Fruit fly (Drosophila melanogaster): ENCODE measurements around the gene CG9389.

Gene CG9389

DNA sequence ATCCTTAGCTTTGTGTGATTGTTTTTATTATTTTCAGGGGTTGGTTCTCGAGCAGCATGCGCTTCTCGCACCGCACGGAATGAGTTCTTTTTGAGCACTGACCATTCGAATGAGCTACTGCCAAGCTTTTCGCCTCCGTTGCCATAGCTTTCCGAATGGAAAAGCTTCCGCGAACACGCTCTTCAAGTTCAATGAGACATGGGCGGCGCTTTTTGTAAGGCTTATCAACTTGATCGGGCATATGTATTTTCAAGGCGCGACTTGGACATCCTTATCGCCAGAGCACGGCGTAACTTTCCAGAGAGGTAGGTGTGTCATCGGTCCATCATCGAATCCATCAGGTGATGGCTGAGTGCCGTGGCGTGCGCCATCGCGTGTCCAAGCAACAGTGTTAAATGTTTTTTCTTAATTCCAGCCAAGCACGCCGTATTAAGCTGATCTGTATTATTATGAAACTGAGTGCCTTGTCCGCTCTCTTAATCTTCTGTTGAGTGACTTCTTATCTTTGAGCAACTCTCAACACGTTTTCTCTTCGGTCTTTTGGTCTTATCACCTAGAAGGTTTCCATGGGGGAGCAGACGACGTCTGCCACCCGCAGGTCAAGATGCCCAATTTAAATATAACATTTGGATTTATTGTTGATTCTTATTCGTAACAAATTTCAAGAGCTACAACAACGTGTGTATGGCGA, 9.6 kb upstream of the CG9389 start, which contains the start of gene AcCoAS (continued):
- TF ChIP-seq Gug (GFP tag; IDR thresholded peaks at IDR 0.05) (no peak), CG3919 (GFP tag; optimal IDR thresholded peaks at IDR 0.05) (peak; percentile 46), CG31627 (GFP tag; optimal IDR thresholded peaks at IDR 0.05) (peak; percentile 29), CG10669 (GFP tag; optimal IDR thresholded peaks at IDR 0.05) (peak; percentile 18), Eip78C (GFP tag) (peak; percentile 95), CG6163 (GFP tag; IDR thresholded peaks at IDR 0.05) (no peak; the same call in 2 of the 3 replicates), pdm3 (GFP tag; optimal IDR thresholded peaks at IDR 0.05) (peak; percentile 40), OdsH (GFP tag; optimal IDR thresholded peaks at IDR 0.05) (peak; percentile 24), CG6276 (GFP tag; optimal IDR thresholded peaks at IDR 0.05) (no peak), cyc (GFP tag; optimal IDR thresholded peaks at IDR 0.05) (peak; percentile 41), CG11902 (GFP tag; optimal IDR thresholded peaks at IDR 0.05) (no peak), Ets21C (GFP tag; optimal IDR thresholded peaks at IDR 0.05) (no peak), Sox102F (GFP tag; optimal IDR thresholded peaks at IDR 0.05) (peak; percentile 52), CG4318 (GFP tag; optimal IDR thresholded peaks at IDR 0.05) (no peak), fd85E (GFP tag; optimal IDR thresholded peaks at IDR 0.05) (no peak), svp (GFP tag) (peak; percentile 97), CG8632 (GFP tag; optimal IDR thresholded peaks at IDR 0.05) (peak; percentile 52), CG3032 (tag; optimal IDR thresholded peaks at IDR 0.05) (no peak), CG6808 (GFP tag; optimal IDR thresholded peaks at IDR 0.05) (no peak), CG8319 (GFP tag; optimal IDR thresholded peaks at IDR 0.05) (peak; percentile 33), CG11762 (GFP tag; optimal IDR thresholded peaks at IDR 0.05; ENCODE audit: insufficient read depth) (no peak), salr (GFP tag; optimal IDR thresholded peaks at IDR 0.05) (no peak)

DNA sequence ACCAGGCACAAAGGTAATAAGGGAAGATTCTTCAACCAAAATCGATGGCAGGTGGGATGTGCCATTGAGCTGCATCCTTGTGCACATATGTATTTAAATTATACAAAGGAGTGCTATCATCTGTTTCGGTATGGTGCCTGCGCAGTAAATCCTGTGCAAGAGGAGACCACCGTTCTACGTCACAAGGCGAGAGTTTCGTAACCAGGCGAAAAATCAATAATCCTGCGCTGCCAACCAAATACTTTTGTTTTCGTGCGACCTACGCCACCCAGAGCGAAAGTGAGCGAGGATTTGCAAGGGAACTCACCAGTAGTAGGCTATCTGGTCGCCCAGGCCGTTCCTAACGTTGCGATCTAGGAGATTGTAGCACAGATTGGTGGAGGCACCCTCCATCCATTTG, 8.8 kb upstream of the CG9389 start:
- TF ChIP-seq pdm3 (GFP tag; optimal IDR thresholded peaks at IDR 0.05) (no peak), vri (GFP tag; optimal IDR thresholded peaks at IDR 0.05) (no peak), svp (GFP tag) (peak; percentile 59)

DNA sequence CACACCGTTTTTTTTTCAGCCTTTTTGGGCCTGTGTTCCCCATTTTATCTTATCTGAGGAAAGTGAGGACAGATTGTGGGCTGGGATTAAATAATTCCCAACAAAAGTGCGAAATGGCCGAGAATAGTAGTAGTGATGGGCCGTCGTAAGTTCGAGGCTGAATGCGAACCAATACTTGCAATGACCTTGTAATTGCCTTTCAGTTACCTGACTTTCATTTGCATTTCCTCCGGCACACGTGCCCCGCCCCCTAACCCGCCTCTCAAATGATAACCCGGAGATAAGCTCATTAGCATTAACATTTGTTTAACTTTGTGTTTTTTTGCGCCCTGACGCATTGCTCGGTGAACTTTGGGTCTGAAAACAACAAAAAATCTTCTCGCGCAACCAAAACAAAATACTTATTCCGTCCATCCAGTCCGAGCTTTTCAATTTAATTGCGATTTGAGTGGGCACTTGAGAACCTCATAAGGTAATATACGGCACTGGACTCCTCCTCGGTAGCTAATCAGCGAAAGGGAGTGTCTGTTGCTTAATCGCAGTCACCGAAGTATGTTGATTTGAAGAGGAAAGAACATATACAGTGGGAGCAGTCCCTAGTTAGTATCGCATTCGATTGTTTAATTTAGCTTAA, 7.6 kb upstream of the CG9389 start:
- peak; percentile 74 for TF ChIP-seq svp (GFP tag)
- TF ChIP-seq vri (GFP tag; optimal IDR thresholded peaks at IDR 0.05), result peak; percentile 70
- TF ChIP-seq Gug (GFP tag; IDR thresholded peaks at IDR 0.05), result no peak
- TF ChIP-seq Sox102F (GFP tag; optimal IDR thresholded peaks at IDR 0.05), result no peak

dm6 chr3L:21276296-21277257, 6.2 kb upstream of the CG9389 start:
- TF ChIP-seq Eip78C (GFP tag) (peak; percentile 95), esn (GFP tag; optimal IDR thresholded peaks at IDR 0.05) (peak; percentile 68), CG8632 (GFP tag; optimal IDR thresholded peaks at IDR 0.05) (peak; percentile 8), achi (GFP tag; optimal IDR thresholded peaks at IDR 0.05) (peak; percentile 28), CG34406 (GFP tag; optimal IDR thresholded peaks at IDR 0.05) (peak; percentile 13), CG11902 (GFP tag; optimal IDR thresholded peaks at IDR 0.05) (peak; percentile 1), Eip75B (GFP tag; optimal IDR thresholded peaks at IDR 0.05) (peak; percentile 52), dsx (GFP tag; optimal IDR thresholded peaks at IDR 0.05; ENCODE audit: poor library complexity, severe bottlenecking) (peak; percentile 20), Sox15 (GFP tag; optimal IDR thresholded peaks at IDR 0.05) (peak; percentile 6), CG16779 (tag; optimal IDR thresholded peaks at IDR 0.05) (no peak), Sox14 (GFP tag; optimal IDR thresholded peaks at IDR 0.05) (peak; percentile 28), lz (GFP tag; optimal IDR thresholded peaks at IDR 0.05) (peak; percentile 51), Ets21C (GFP tag; optimal IDR thresholded peaks at IDR 0.05) (peak; percentile 48), CG6276 (GFP tag; optimal IDR thresholded peaks at IDR 0.05) (no peak), svp (GFP tag) (peak; percentile 83), eg (GFP tag; IDR thresholded peaks at IDR 0.05) (peak; percentile 42; the same call in 1 of the 3 replicates), fd85E (GFP tag; optimal IDR thresholded peaks at IDR 0.05) (no peak), fkh (GFP tag; optimal IDR thresholded peaks at IDR 0.05) (peak; percentile 81), Smox (GFP tag; optimal IDR thresholded peaks at IDR 0.05) (peak; percentile 49), Hr39 (GFP tag; optimal IDR thresholded peaks at IDR 0.05) (peak; percentile 62), pdm3 (GFP tag; optimal IDR thresholded peaks at IDR 0.05) (peak; percentile 45), Sox102F (GFP tag; optimal IDR thresholded peaks at IDR 0.05) (peak; percentile 41), CG3919 (GFP tag; optimal IDR thresholded peaks at IDR 0.05) (peak; percentile 23), CG31627 (GFP tag; optimal IDR thresholded peaks at IDR 0.05) (peak; percentile 42), Met (GFP tag; optimal IDR thresholded peaks at IDR 0.05) (peak; percentile 63), CG8119 (GFP tag; IDR thresholded peaks at IDR 0.05) (no peak), CG11294 (GFP tag; IDR thresholded peaks at IDR 0.05) (no peak), CG3032 (tag; optimal IDR thresholded peaks at IDR 0.05) (peak; percentile 10)
